Worm (Caenorhabditis elegans) whole organism, young adult: ENCODE measurements around the gene T06A10.106.

Experiments used
- B0019.2 ChIP-seq: fragments of 200-800 bp; sonication (Bioruptor generic); conservative IDR thresholded peaks from 2 replicates; pipeline ENCODE4 v1.3.6; 2022; ENCODE audit warnings: missing genetic modification reagents, missing genetic modification characterization, missing compliant biosample characterization
- F37B4.10 ChIP-seq: fragments of 200-800 bp; sonication (Bioruptor generic); IDR thresholded peaks from 2 replicates; pipeline ENCODE4 v1.3.6; 2022; ENCODE audit warnings: missing genetic modification characterization, missing compliant biosample characterization
- F39B2.1 ChIP-seq: fragments of 200-800 bp; sonication (Bioruptor generic); IDR thresholded peaks from 2 replicates; pipeline ENCODE4 v1.3.6; 2022; ENCODE audit warnings: missing genetic modification reagents, missing genetic modification characterization, missing compliant biosample characterization
- Y56A3A.18 ChIP-seq: fragments of 200-800 bp; sonication (Bioruptor generic); IDR thresholded peaks from 2 replicates; pipeline ENCODE4 v1.3.6; 2022; ENCODE audit warnings: missing genetic modification reagents, missing genetic modification characterization, missing compliant biosample characterization
- Y67H2A.10 ChIP-seq: fragments of 200-800 bp; sonication (Bioruptor generic); conservative IDR thresholded peaks from 2 replicates; pipeline ENCODE4 v1.3.6; 2022; ENCODE audit warnings: missing genetic modification reagents, missing genetic modification characterization, missing compliant biosample characterization
- Y79H2A.3 ChIP-seq: fragments of 200-800 bp; sonication (Bioruptor generic); conservative IDR thresholded peaks from 2 replicates; pipeline ENCODE4 v1.3.6; 2022; ENCODE audit warnings: missing genetic modification reagents, missing genetic modification characterization, missing compliant biosample characterization
- attf-5 ChIP-seq: fragments of 200-800 bp; sonication (Bioruptor generic); optimal IDR thresholded peaks from 2 replicates; lab custom pipeline; 2018; ENCODE audit warnings: mild to moderate bottlenecking, missing genetic modification characterization, missing compliant biosample characterization
- attf-6 ChIP-seq: fragments of 200-800 bp; sonication (Bioruptor generic); IDR thresholded peaks from 2 replicates; pipeline ENCODE4 v1.3.6; 2022; ENCODE audit warnings: missing genetic modification reagents, missing genetic modification characterization, missing compliant biosample characterization
- bed-1 ChIP-seq: fragments of 200-800 bp; sonication (Bioruptor generic); IDR thresholded peaks from 2 replicates; pipeline ENCODE4 v1.3.6; 2022; ENCODE audit warnings: missing genetic modification reagents, missing genetic modification characterization, missing compliant biosample characterization
- bed-2 ChIP-seq: fragments of 200-800 bp; sonication (Bioruptor generic); IDR thresholded peaks from 2 replicates; pipeline ENCODE4 v1.3.6; 2022; ENCODE audit warnings: missing genetic modification reagents, missing genetic modification characterization, missing compliant biosample characterization
- cebp-1 ChIP-seq, 2 experiments: fragments of 200-800 bp in 1 of 2; sonication (Bioruptor generic) in 1 of 2; sonication (generic microtip) in 1 of 2; IDR thresholded peaks in 1 of 2; optimal IDR thresholded peaks in 1 of 2; 2 replicates each; pipeline versions ENCODE4 v1.3.6 to Lab custom; 2017 to 2022; ENCODE audit warnings: missing compliant biosample characterization in 2 of 2, missing genetic modification characterization in 2 of 2, mild to moderate bottlenecking in 1 of 2, missing genetic modification reagents in 1 of 2, moderate library complexity in 1 of 2
- ceh-100 ChIP-seq: fragments of 200-800 bp; sonication (Bioruptor generic); IDR thresholded peaks from 2 replicates; pipeline ENCODE4 v1.3.6; 2022; ENCODE audit warnings: missing genetic modification reagents, missing genetic modification characterization, missing compliant biosample characterization
- ceh-40 ChIP-seq: fragments of 200-800 bp; sonication (Bioruptor generic); IDR thresholded peaks from 2 replicates; pipeline ENCODE4 v1.3.6; 2022; ENCODE audit warnings: missing genetic modification characterization, missing compliant biosample characterization
- chd-7 ChIP-seq: sonication (generic microtip); optimal IDR thresholded peaks from 2 replicates; lab custom pipeline; 2016; ENCODE audit warnings: mild to moderate bottlenecking, missing genetic modification characterization, moderate library complexity, missing compliant biosample characterization
- dox-1 ChIP-seq: fragments of 200-800 bp; sonication (Bioruptor generic); IDR thresholded peaks from 2 replicates; pipeline ENCODE4 v1.3.6; 2022; ENCODE audit warnings: missing genetic modification reagents, missing genetic modification characterization, missing compliant biosample characterization
- efl-1 ChIP-seq: fragments of 150-350 bp; optimal IDR thresholded peaks from 2 replicates; lab custom pipeline; 2014; ENCODE audit warnings: missing biosample characterization, missing genetic modification reagents, missing genetic modification characterization
- egl-18 ChIP-seq: fragments of 200-800 bp; sonication (Bioruptor generic); IDR thresholded peaks from 2 replicates; pipeline ENCODE4 v1.3.6; 2022; ENCODE audit warnings: missing genetic modification reagents, missing genetic modification characterization, missing compliant biosample characterization
- hmg-1.2 ChIP-seq: fragments of 200-800 bp; sonication (Bioruptor generic); IDR thresholded peaks from 2 replicates; pipeline ENCODE4 v1.3.6; 2022; ENCODE audit warnings: missing genetic modification reagents, missing genetic modification characterization, missing compliant biosample characterization
- let-526 ChIP-seq: fragments of 200-800 bp; sonication (Bioruptor generic); IDR thresholded peaks from 2 replicates; pipeline ENCODE4 v1.3.6; 2022; ENCODE audit warnings: missing genetic modification reagents, missing genetic modification characterization, missing compliant biosample characterization
- lin-26 ChIP-seq: fragments of 200-800 bp; sonication (Bioruptor generic); IDR thresholded peaks from 2 replicates; pipeline ENCODE4 v1.3.6; 2022; ENCODE audit warnings: missing genetic modification reagents, missing genetic modification characterization, missing compliant biosample characterization
- lin-40 ChIP-seq: sonication (generic microtip); optimal IDR thresholded peaks from 2 replicates; lab custom pipeline; 2016; ENCODE audit warnings: missing genetic modification characterization, mild to moderate bottlenecking, missing compliant biosample characterization, missing genotype, missing genetic modification reagents
- lsl-1 ChIP-seq: fragments of 200-800 bp; sonication (Bioruptor generic); optimal IDR thresholded peaks from 2 replicates; lab custom pipeline; 2018; ENCODE audit warnings: mild to moderate bottlenecking, missing genetic modification characterization, moderate library complexity, missing compliant biosample characterization
- madf-10 ChIP-seq: sonication (generic microtip); optimal IDR thresholded peaks from 2 replicates; lab custom pipeline; 2016; ENCODE audit warnings: mild to moderate bottlenecking, missing genetic modification characterization, missing compliant biosample characterization
- madf-3 ChIP-seq: fragments of 200-800 bp; sonication (Bioruptor generic); IDR thresholded peaks from 2 replicates; pipeline ENCODE4 v1.3.6; 2022; ENCODE audit warnings: missing genetic modification reagents, missing genetic modification characterization, missing compliant biosample characterization
- mcd-1 ChIP-seq: fragments of 200-800 bp; sonication (Bioruptor generic); IDR thresholded peaks from 2 replicates; pipeline ENCODE4 v1.3.6; 2022; ENCODE audit warnings: missing genetic modification reagents, missing genetic modification characterization, missing compliant biosample characterization
- mxl-1 ChIP-seq: sonication (generic microtip); optimal IDR thresholded peaks from 2 replicates; lab custom pipeline; 2016; ENCODE audit warnings: missing genetic modification characterization, missing compliant biosample characterization
- nhr-120 ChIP-seq: fragments of 200-800 bp; sonication (Bioruptor generic); IDR thresholded peaks from 2 replicates; pipeline ENCODE4 v1.3.6; 2022; ENCODE audit warnings: missing genetic modification characterization, missing compliant biosample characterization
- rcor-1 ChIP-seq: fragments of 200-800 bp; sonication (Bioruptor generic); IDR thresholded peaks from 2 replicates; pipeline ENCODE4 v1.3.6; 2022; ENCODE audit warnings: missing genetic modification reagents, missing genetic modification characterization, missing compliant biosample characterization
- repo-1 ChIP-seq: sonication (generic microtip); optimal IDR thresholded peaks from 2 replicates; lab custom pipeline; 2017; ENCODE audit warnings: mild to moderate bottlenecking, missing genetic modification characterization, missing compliant biosample characterization
- sea-2 ChIP-seq: fragments of 200-800 bp; sonication (Bioruptor generic); IDR thresholded peaks from 2 replicates; pipeline ENCODE4 v1.3.6; 2022; ENCODE audit warnings: missing genetic modification characterization, missing compliant biosample characterization
- snpc-4 ChIP-seq, 5 experiments: fragments of 150-350 bp in 1 of 5; sonication (generic microtip) in 4 of 5; optimal IDR thresholded peaks; 2 replicates each; lab custom pipeline; 2014 to 2018; ENCODE audit warnings: missing genetic modification characterization in 5 of 5, missing biosample characterization in 3 of 5, antibody characterized with exemption in 2 of 5, mild to moderate bottlenecking in 2 of 5, missing compliant biosample characterization in 2 of 5, missing genotype in 2 of 5, moderate library complexity in 2 of 5, missing genetic modification reagents in 1 of 5
- tbp1 ChIP-seq: fragments of 200-800 bp; sonication (Bioruptor generic); optimal IDR thresholded peaks from 2 replicates; lab custom pipeline; 2018; ENCODE audit warnings: mild to moderate bottlenecking, missing genetic modification characterization, missing compliant biosample characterization
- tlf-1 ChIP-seq: fragments of 200-800 bp; sonication (Bioruptor generic); optimal IDR thresholded peaks from 2 replicates; lab custom pipeline; 2018; ENCODE audit warnings: mild to moderate bottlenecking, missing genetic modification characterization, missing compliant biosample characterization
- xnd-1 ChIP-seq: sonication (generic microtip); optimal IDR thresholded peaks from 2 replicates; lab custom pipeline; 2016; ENCODE audit warnings: missing genotype, missing genetic modification reagents, missing genetic modification characterization, missing compliant biosample characterization
- zfh-2 ChIP-seq: fragments of 200-800 bp; sonication (Bioruptor generic); conservative IDR thresholded peaks from 2 replicates; pipeline ENCODE4 v1.3.6; 2022; ENCODE audit warnings: missing genetic modification reagents, missing genetic modification characterization, missing compliant biosample characterization
- zim-3 ChIP-seq: sonication (generic microtip); optimal IDR thresholded peaks from 2 replicates; lab custom pipeline; 2017; ENCODE audit warnings: mild to moderate bottlenecking, missing genetic modification characterization, moderate library complexity, missing compliant biosample characterization
- ztf-25 ChIP-seq: fragments of 200-800 bp; sonication (Bioruptor generic); IDR thresholded peaks from 2 replicates; pipeline ENCODE4 v1.3.6; 2022; ENCODE audit warnings: missing genetic modification reagents, missing genetic modification characterization, missing compliant biosample characterization
- ztf-6 ChIP-seq: fragments of 200-800 bp; sonication (Bioruptor generic); IDR thresholded peaks from 2 replicates; pipeline ENCODE4 v1.3.6; 2022; ENCODE audit warnings: missing genetic modification reagents, missing genetic modification characterization, missing compliant biosample characterization

Gene T06A10.106

DNA sequence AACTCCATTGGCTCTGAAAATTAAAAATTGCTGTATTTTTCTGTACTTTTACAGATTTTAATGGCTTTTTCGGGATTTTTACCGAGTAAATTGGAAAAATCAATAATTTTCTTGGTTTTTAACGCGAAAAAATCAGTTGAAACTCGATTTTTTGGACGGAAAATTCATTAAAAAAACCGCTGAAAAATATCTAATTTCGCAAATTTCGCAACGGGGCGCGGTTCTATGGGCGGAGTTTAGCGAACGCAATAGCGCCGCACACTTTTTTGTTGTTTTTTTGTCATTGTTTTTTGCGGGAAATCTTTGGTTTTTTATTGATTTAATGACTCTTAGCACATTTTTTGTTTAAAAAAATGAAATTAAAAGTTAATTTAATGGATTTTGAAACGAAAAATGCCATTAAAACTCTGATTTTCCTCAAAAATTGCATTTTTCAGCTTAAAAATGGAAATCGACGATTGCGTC lies 5.3 kb downstream of the T06A10.106 start, which contains the start of the genes mel-46 and lsy-13 (continued):
- TF ChIP-seq cebp-1 (GFP tag; IDR thresholded peaks at IDR 0.05; lab: Robert Waterston, UW) (peak; percentile 98), cebp-1 (tag; optimal IDR thresholded peaks at IDR 0.05; lab: Kevin White, UChicago) (peak; percentile 99), ztf-25 (GFP tag; lab: Robert Waterston, UW) (no peak), hmg-1.2 (peak; percentile 33; the same call in 1 of the 2 replicates), madf-10 (no peak)

DNA sequence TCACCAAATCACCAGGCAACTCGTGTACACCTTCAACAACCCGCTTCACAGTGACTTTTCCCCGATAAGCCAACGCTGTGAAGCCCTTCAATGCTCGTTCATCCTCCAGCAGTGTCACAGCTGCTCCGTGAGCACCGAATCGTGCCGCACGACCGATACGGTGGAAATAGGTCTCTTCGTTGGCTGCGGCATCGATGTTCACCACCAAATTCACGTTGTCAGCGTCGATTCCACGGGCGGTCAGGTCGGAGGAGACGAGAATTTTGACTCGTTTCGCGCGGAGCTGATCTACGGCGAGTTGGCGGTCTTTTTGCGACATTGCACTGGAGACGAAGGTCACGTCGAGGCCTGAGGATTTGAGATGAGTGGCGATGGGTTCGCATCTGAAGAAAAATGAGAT lies 8.1 kb downstream of the T06A10.106 start:
- 0 out of 2 replicates have a peak, but pooled peaks have one; percentile 50 for TF ChIP-seq attf-6 (GFP tag; lab: Robert Waterston, UW)
- no peak for TF ChIP-seq Y56A3A.18 (GFP tag; lab: Robert Waterston, UW)
- TF ChIP-seq zim-3 (tag; lab: Kevin White, UChicago), result peak; percentile 3
- TF ChIP-seq zfh-2, result peak; percentile 73
- TF ChIP-seq dox-1 (GFP tag; lab: Robert Waterston, UW), result 0 out of 2 replicates have a peak, but pooled peaks have one; percentile 8
- no peak for TF ChIP-seq mxl-1 (tag; lab: Kevin White, UChicago)

DNA sequence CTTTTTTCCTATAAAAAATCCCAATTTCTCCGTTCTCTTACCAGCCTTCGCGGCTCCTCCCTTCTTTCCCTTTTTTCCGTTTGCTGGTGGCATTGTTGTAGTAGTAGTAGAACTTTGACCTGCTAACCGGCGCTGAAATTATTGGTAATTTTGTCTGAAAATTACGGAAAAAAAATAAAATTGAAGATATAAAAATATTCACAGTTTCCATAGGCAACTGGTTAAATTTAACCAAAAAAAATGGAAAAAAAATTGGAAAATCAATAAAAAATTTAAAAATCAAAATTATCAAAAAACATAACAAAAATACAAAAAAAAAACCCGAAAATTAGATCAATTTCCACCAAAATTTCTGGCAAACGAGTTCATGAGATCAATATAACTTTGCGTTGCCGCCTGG lies 14.0 kb downstream of the T06A10.106 start, which contains the start of gene map-2:
Gene map-2, minus strand, starts transcription at position 101 of the 400 bp plus-strand sequence.
- TF ChIP-seq let-526 (GFP tag; lab: Robert Waterston, UW) (no peak), snpc-4 (GFP tag; optimal IDR thresholded peaks at IDR 0.05; lab: Kevin White, UChicago) (no peak), snpc-4 (tag; optimal IDR thresholded peaks at IDR 0.05; lab: Kevin White, UChicago) (peak in 1 of 4 experiments; percentile 62), F39B2.1 (GFP tag; lab: Robert Waterston, UW) (no peak)
- TF ChIP-seq, all 124 proteins: peak for 1

DNA sequence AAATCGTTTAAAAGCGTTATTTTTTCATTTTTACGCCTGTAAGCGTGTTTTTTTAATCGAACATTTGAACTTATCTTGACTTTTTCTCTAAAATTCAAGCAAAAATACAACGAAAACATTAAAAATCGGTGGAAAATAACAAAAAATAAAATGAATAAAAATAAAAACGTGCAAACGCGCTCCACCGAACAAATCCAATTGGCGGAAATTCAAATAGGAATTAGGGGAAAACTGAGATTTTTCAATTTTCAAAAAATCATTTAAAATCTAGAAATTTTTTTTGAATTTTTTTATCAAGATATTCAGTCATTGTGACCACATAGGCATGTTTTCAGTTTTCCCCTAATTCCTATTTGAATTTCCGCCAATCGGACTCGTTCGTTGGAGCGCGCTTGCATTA lies 19.7 kb downstream of the T06A10.106 start:
- TF ChIP-seq attf-6 (GFP tag; lab: Robert Waterston, UW) (peak; percentile 57; the same call in 1 of the 2 replicates), mcd-1 (GFP tag; lab: Robert Waterston, UW) (peak; percentile 41; the same call in 1 of the 2 replicates)

DNA sequence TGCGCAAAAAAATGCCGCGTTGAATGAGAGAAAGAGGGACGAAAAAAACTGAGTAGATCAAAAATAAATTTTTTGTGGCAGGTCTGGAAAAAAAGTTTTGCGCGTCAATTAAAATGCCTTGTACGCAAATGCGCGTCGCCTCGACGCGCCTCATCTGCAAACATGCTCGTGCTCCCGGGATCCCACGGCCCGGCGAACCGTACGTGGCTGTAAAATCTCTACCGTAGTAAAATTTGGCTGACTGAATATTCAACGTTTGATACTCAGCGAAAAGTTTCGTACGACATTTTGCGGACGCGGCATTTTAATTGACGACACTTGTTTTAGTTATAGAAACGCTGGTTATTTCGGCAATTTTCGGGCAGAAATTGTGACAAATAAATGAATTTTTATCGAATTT lies 23.4 kb downstream of the T06A10.106 start:
- TF ChIP-seq chd-7 (tag; lab: Kevin White, UChicago) (peak; percentile 16), attf-6 (GFP tag; lab: Robert Waterston, UW) (peak; percentile 97), ceh-100 (peak; percentile 90), nhr-120 (GFP tag; lab: Robert Waterston, UW) (0 out of 2 replicates have a peak, but pooled peaks have one; percentile 87), attf-5 (GFP tag; lab: Kevin White, UChicago) (peak; percentile 84), bed-2 (GFP tag; lab: Robert Waterston, UW) (peak; percentile 96), ceh-40 (GFP tag; lab: Robert Waterston, UW) (0 out of 2 replicates have a peak, but pooled peaks have one; percentile 11), F37B4.10 (peak; percentile 100), ztf-6 (peak; percentile 84), Y56A3A.18 (GFP tag; lab: Robert Waterston, UW) (peak; percentile 97), lsl-1 (peak; percentile 21), lin-40 (peak; percentile 51), tlf-1 (peak; percentile 48), xnd-1 (peak; percentile 50), lin-26 (GFP tag; lab: Robert Waterston, UW) (peak; percentile 78), Y79H2A.3 (peak; percentile 91), sea-2 (GFP tag; lab: Robert Waterston, UW) (peak; percentile 90), efl-1 (peak; percentile 64), madf-3 (GFP tag; lab: Robert Waterston, UW) (peak; percentile 97), zfh-2 (peak; percentile 68), tbp1 (GFP tag; lab: Kevin White, UChicago) (peak; percentile 54), bed-1 (peak; percentile 93), egl-18 (GFP tag; lab: Robert Waterston, UW) (peak; percentile 85; the same call in 1 of the 2 replicates), mcd-1 (GFP tag; lab: Robert Waterston, UW) (peak; percentile 99), Y67H2A.10 (GFP tag; lab: Robert Waterston, UW) (peak; percentile 88), repo-1 (tag; lab: Kevin White, UChicago) (peak; percentile 43), let-526 (GFP tag; lab: Robert Waterston, UW) (peak; percentile 94), dox-1 (GFP tag; lab: Robert Waterston, UW) (peak; percentile 100), B0019.2 (peak; percentile 86), rcor-1 (GFP tag; lab: Robert Waterston, UW) (peak; percentile 96)
